Worm (Caenorhabditis elegans): ENCODE results near the gene T09F5.2.
A peak's percentile ranks its signal among the peaks of the same experiment; 100 is the strongest.

The T09F5.2 gene

ce11 chrV:15189567-15189966 lies 38.8 kb downstream of the T09F5.2 start, which contains the start of gene cyn-3 (continued):
- TF ChIP-seq alr-1 (tag; optimal IDR thresholded peaks at IDR 0.05; ENCODE audit: borderline replicate concordance): no peak
- peak; percentile 88 for TF ChIP-seq jun-1 (tag; optimal IDR thresholded peaks at IDR 0.05)
- TF ChIP-seq swsn-7 (tag; optimal IDR thresholded peaks at IDR 0.05): peak; percentile 90

- TF ChIP-seq zip-4 (GFP tag; optimal IDR thresholded peaks at IDR 0.05): peak; percentile 29
- TF ChIP-seq irx-1 (tag; optimal IDR thresholded peaks at IDR 0.05): peak; percentile 28
- no peak for TF ChIP-seq ceh-63 (GFP tag; optimal IDR thresholded peaks at IDR 0.05)
- peak; percentile 57 for TF ChIP-seq elt-2 (tag; optimal IDR thresholded peaks at IDR 0.05)
- TF ChIP-seq mab-9 (GFP tag; IDR thresholded peaks at IDR 0.05): no peak
- TF ChIP-seq F16B12.6 (tag; optimal IDR thresholded peaks at IDR 0.05): peak; percentile 34
- peak in 2 of 6 experiments; percentile 46 to 48 for TF ChIP-seq elt-3 (tag; optimal IDR thresholded peaks at IDR 0.05)
- no peak for TF ChIP-seq nhr-84 (tag; optimal IDR thresholded peaks at IDR 0.05)
- TF ChIP-seq vab-15 (tag; optimal IDR thresholded peaks at IDR 0.05): peak; percentile 20
- peak; percentile 56 for TF ChIP-seq snpc-4 (tag; optimal IDR thresholded peaks at IDR 0.05)
- TF ChIP-seq lir-3 (tag; optimal IDR thresholded peaks at IDR 0.05; ENCODE audit: poor library complexity): peak; percentile 51
- peak; percentile 57 for TF ChIP-seq xbp-1 (tag; optimal IDR thresholded peaks at IDR 0.05)
- peak; percentile 24 for TF ChIP-seq C04F5.9 (tag; optimal IDR thresholded peaks at IDR 0.05)
- no peak for TF ChIP-seq sup-37 (GFP tag; optimal IDR thresholded peaks at IDR 0.05)
- TF ChIP-seq mep-1 (tag; optimal IDR thresholded peaks at IDR 0.05): peak; percentile 79
- TF ChIP-seq unc-30 (tag; optimal IDR thresholded peaks at IDR 0.05): no peak
- peak; percentile 85 for TF ChIP-seq rnt-1 (tag; optimal IDR thresholded peaks at IDR 0.05)
- peak; percentile 73 to 89 for TF ChIP-seq lin-35 (GFP tag; optimal IDR thresholded peaks at IDR 0.05)
- peak; percentile 70 for TF ChIP-seq swsn-7 (tag; optimal IDR thresholded peaks at IDR 0.05)
- TF ChIP-seq lin-14 (GFP tag; optimal IDR thresholded peaks at IDR 0.05): peak; percentile 63
- peak; percentile 83 for TF ChIP-seq nhr-47 (tag; optimal IDR thresholded peaks at IDR 0.05)
- peak; percentile 71 for TF ChIP-seq nhr-19 (GFP tag; conservative IDR thresholded peaks at IDR 0.05)
- TF ChIP-seq fkh-8 (tag; optimal IDR thresholded peaks at IDR 0.05): peak; percentile 88
- no peak for TF ChIP-seq efl-3 (GFP tag; optimal IDR thresholded peaks at IDR 0.05)
- no peak for TF ChIP-seq unc-98 (GFP tag; IDR thresholded peaks at IDR 0.05)
- no peak for TF ChIP-seq hlh-17 (GFP tag; optimal IDR thresholded peaks at IDR 0.05; ENCODE audit: borderline replicate concordance)
- TF ChIP-seq efl-1 (optimal IDR thresholded peaks at IDR 0.05): peak; percentile 57 to 80
- peak; percentile 72 to 98 for TF ChIP-seq efl-1 (GFP tag; optimal IDR thresholded peaks at IDR 0.05 in 1 of 2)
- no peak for TF ChIP-seq hlh-4 (tag; optimal IDR thresholded peaks at IDR 0.05)
- peak; percentile 79 for TF ChIP-seq nhr-20 (tag; optimal IDR thresholded peaks at IDR 0.05)
- peak; percentile 33 to 64 (median 37) for TF ChIP-seq ceh-82 (tag; optimal IDR thresholded peaks at IDR 0.05)
- no peak for TF ChIP-seq egl-13 (tag; optimal IDR thresholded peaks at IDR 0.05)
- no peak for TF ChIP-seq sox-4 (tag; optimal IDR thresholded peaks at IDR 0.05)
- TF ChIP-seq mef-2 (tag; optimal IDR thresholded peaks at IDR 0.05): peak; percentile 39
- TF ChIP-seq fkh-4 (tag; optimal IDR thresholded peaks at IDR 0.05; ENCODE audit: borderline replicate concordance): peak; percentile 9
- TF ChIP-seq fos-1 (tag; optimal IDR thresholded peaks at IDR 0.05): peak; percentile 16
- peak; percentile 82 for TF ChIP-seq nhr-85 (tag)
- peak in 1 of 2 experiments; percentile 51 for TF ChIP-seq mdl-1 (tag; optimal IDR thresholded peaks at IDR 0.05)
- TF ChIP-seq ztf-11 (tag; optimal IDR thresholded peaks at IDR 0.05): peak in 1 of 2 experiments; percentile 33
- peak; percentile 66 for TF ChIP-seq dsc-1 (tag; optimal IDR thresholded peaks at IDR 0.05)
- peak; percentile 40 for TF ChIP-seq unc-86 (tag; optimal IDR thresholded peaks at IDR 0.05)
- peak; percentile 67 for TF ChIP-seq skn-1 (tag; optimal IDR thresholded peaks at IDR 0.05)
- TF ChIP-seq nhr-71 (tag; optimal IDR thresholded peaks at IDR 0.05): peak; percentile 87
- TF ChIP-seq lin-15B (tag; optimal IDR thresholded peaks at IDR 0.05): peak; percentile 49
- TF ChIP-seq ztf-4 (tag; optimal IDR thresholded peaks at IDR 0.05): peak; percentile 78
- TF ChIP-seq lin-13 (GFP tag; optimal IDR thresholded peaks at IDR 0.05): peak; percentile 34
- peak; percentile 86 for TF ChIP-seq ama-1 (optimal IDR thresholded peaks at IDR 0.05)
- peak; percentile 86 for TF ChIP-seq pax-3 (tag; optimal IDR thresholded peaks at IDR 0.05)
- peak; percentile 66 for TF ChIP-seq tbx-2 (tag; optimal IDR thresholded peaks at IDR 0.05)
These were observed 40.1 kb downstream of the T09F5.2 start, which contains the start of gene Y75B12B.11 for ce11 chrV:15190903-15191302. Y75B12B.11 (plus strand) TSS chrV:15191296.
